Worm (Caenorhabditis elegans) whole organism, early embryonic: Measurements from ENCODE around the gene F54F7.9.

Experiments used
- B0310.2 ChIP-seq: sonication (generic microtip); optimal IDR thresholded peaks from 2 replicates; lab custom pipeline; 2016; ENCODE audit warnings: mild to moderate bottlenecking, missing genetic modification characterization, missing compliant biosample characterization
- F13C5.2 ChIP-seq: sonication (generic microtip); optimal IDR thresholded peaks from 2 replicates; lab custom pipeline; 2017; ENCODE audit warnings: mild to moderate bottlenecking, missing genetic modification characterization, inconsistent platforms, missing compliant biosample characterization
- aly-1 ChIP-seq: sonication (generic microtip); optimal IDR thresholded peaks from 2 replicates; lab custom pipeline; 2016; ENCODE audit warnings: missing genetic modification characterization, missing compliant biosample characterization
- ama-1 ChIP-seq: fragments of 150-350 bp; optimal IDR thresholded peaks from 2 replicates; lab custom pipeline; 2014
- ceh-13 ChIP-seq: fragments of 200-800 bp; sonication (Bioruptor generic); optimal IDR thresholded peaks from 2 replicates; lab custom pipeline; 2018; ENCODE audit warnings: mild to moderate bottlenecking, missing genetic modification characterization, missing compliant biosample characterization
- ceh-36 ChIP-seq: sonication (generic microtip); optimal IDR thresholded peaks from 2 replicates; lab custom pipeline; 2016; ENCODE audit warnings: missing genetic modification characterization, inconsistent platforms, missing compliant biosample characterization
- ets-7 ChIP-seq: sonication (generic microtip); optimal IDR thresholded peaks from 2 replicates; lab custom pipeline; 2016; ENCODE audit warnings: missing genotype, missing genetic modification characterization, missing compliant biosample characterization
- flt-1 ChIP-seq: fragments of 200-800 bp; sonication (Bioruptor generic); IDR thresholded peaks from 2 replicates; pipeline ENCODE4 v1.3.6; 2022; ENCODE audit warnings: missing genetic modification characterization, missing compliant biosample characterization
- hmbx-1 ChIP-seq: sonication (generic microtip); optimal IDR thresholded peaks from 2 replicates; lab custom pipeline; 2016; ENCODE audit warnings: mild to moderate bottlenecking, missing genetic modification characterization, missing compliant biosample characterization
- hmg-4 ChIP-seq: fragments of 200-800 bp; sonication (Bioruptor generic); optimal IDR thresholded peaks from 2 replicates; lab custom pipeline; 2018; ENCODE audit warnings: mild to moderate bottlenecking, missing genetic modification characterization, missing compliant biosample characterization
- hnd-1 ChIP-seq: sonication (generic microtip); optimal IDR thresholded peaks from 2 replicates; lab custom pipeline; 2016; ENCODE audit warnings: missing genetic modification characterization, missing compliant biosample characterization
- pes-1 ChIP-seq: fragments of 200-800 bp; sonication (Bioruptor generic); IDR thresholded peaks from 2 replicates; pipeline ENCODE4 v1.3.6; 2022; ENCODE audit warnings: missing genetic modification reagents, missing genetic modification characterization, missing compliant biosample characterization
- scrt-1 ChIP-seq: fragments of 200-800 bp; sonication (Bioruptor generic); IDR thresholded peaks from 2 replicates; pipeline ENCODE4 v1.3.6; 2022; ENCODE audit warnings: missing genetic modification characterization, missing compliant biosample characterization
- sea-1 ChIP-seq: fragments of 200-800 bp; sonication (Bioruptor generic); conservative IDR thresholded peaks from 2 replicates; pipeline ENCODE4 v1.3.6; 2022; ENCODE audit warnings: missing genetic modification characterization, missing compliant biosample characterization
- tbx-11 ChIP-seq: fragments of 200-800 bp; sonication (Bioruptor generic); IDR thresholded peaks from 2 replicates; pipeline ENCODE4 v1.3.6; 2022; ENCODE audit warnings: missing genetic modification characterization, missing compliant biosample characterization
- tbx-37 ChIP-seq: fragments of 200-800 bp; sonication (Bioruptor generic); conservative IDR thresholded peaks from 2 replicates; pipeline ENCODE4 v1.3.6; 2022; ENCODE audit warnings: missing genetic modification reagents, missing genetic modification characterization, missing compliant biosample characterization
- tra-4 ChIP-seq: sonication (generic microtip); optimal IDR thresholded peaks from 2 replicates; lab custom pipeline; 2017; ENCODE audit warnings: missing genetic modification characterization, missing compliant biosample characterization

F54F7.9 gene

ce11 chrX:11878109-11878508 is 29.6 kb upstream of the F54F7.9 start, which contains the start of gene Y62H9A.2:
Gene Y62H9A.2 (minus strand): TSS chrX:11878209.
- TF ChIP-seq hmbx-1 (tag; lab: Kevin White, UChicago) (no peak), pes-1 (GFP tag; lab: Robert Waterston, UW) (no peak), ceh-36 (no peak), hnd-1 (no peak), tbx-37 (GFP tag; lab: Robert Waterston, UW) (no peak), ceh-13 (no peak), B0310.2 (tag; lab: Kevin White, UChicago) (no peak), flt-1 (GFP tag; lab: Robert Waterston, UW) (no peak), F13C5.2 (no peak), tbx-11 (GFP tag; lab: Robert Waterston, UW) (no peak), scrt-1 (GFP tag; lab: Robert Waterston, UW) (no peak), aly-1 (tag; lab: Kevin White, UChicago) (no peak), ama-1 (lab: Kevin White, UChicago) (no peak), sea-1 (GFP tag; lab: Robert Waterston, UW) (no peak), tra-4 (tag; lab: Kevin White, UChicago) (no peak), ets-7 (tag; lab: Kevin White, UChicago) (no peak), hmg-4 (GFP tag; lab: Kevin White, UChicago) (no peak)

DNA sequence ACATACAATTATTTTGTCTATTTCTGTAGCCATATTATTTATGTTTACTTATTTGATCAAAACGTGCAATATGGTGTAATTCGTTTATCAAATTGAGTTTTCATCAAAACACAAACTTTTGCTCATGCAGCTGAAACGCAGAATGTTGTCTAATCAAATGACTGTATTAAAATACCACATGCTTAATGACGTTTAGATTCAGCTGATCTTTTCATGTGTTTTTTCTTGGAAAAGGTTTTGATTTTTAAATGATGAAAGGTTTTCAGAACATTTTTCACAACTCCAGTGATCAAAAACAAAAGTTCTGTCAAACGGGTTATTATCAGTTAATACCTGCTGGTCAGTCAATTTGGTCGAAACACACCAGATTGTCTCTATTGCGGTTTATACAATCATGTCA is 26.7 kb upstream of the F54F7.9 start, which contains the start of gene Y62H9A.1:
TSS of gene Y62H9A.1 (plus strand) at position 282 of the 400 bp plus-strand sequence.
- TF ChIP-seq tra-4 (tag; lab: Kevin White, UChicago), result no peak
- TF ChIP-seq hnd-1, result no peak
- TF ChIP-seq F13C5.2, result no peak
- TF ChIP-seq ets-7 (tag; lab: Kevin White, UChicago), result no peak
- no peak for TF ChIP-seq tbx-11 (GFP tag; lab: Robert Waterston, UW)
- no peak for TF ChIP-seq flt-1 (GFP tag; lab: Robert Waterston, UW)
- TF ChIP-seq pes-1 (GFP tag; lab: Robert Waterston, UW), result no peak
- no peak for TF ChIP-seq scrt-1 (GFP tag; lab: Robert Waterston, UW)
- no peak for TF ChIP-seq ceh-36
- TF ChIP-seq tbx-37 (GFP tag; lab: Robert Waterston, UW), result no peak
- TF ChIP-seq sea-1 (GFP tag; lab: Robert Waterston, UW), result no peak
- TF ChIP-seq hmg-4 (GFP tag; lab: Kevin White, UChicago), result no peak
- TF ChIP-seq aly-1 (tag; lab: Kevin White, UChicago), result no peak
- no peak for TF ChIP-seq ceh-13
- TF ChIP-seq hmbx-1 (tag; lab: Kevin White, UChicago), result no peak
- TF ChIP-seq ama-1 (lab: Kevin White, UChicago), result no peak
- no peak for TF ChIP-seq B0310.2 (tag; lab: Kevin White, UChicago)

ce11 chrX:11872210-11872609 is 23.7 kb upstream of the F54F7.9 start:
- TF ChIP-seq tbx-37 (GFP tag; lab: Robert Waterston, UW), result no peak
- TF ChIP-seq scrt-1 (GFP tag; lab: Robert Waterston, UW), result 0 out of 2 replicates have a peak, but pooled peaks have one; percentile 16

ce11 chrX:11870393-11870792 is 21.9 kb upstream of the F54F7.9 start:
- TF ChIP-seq ets-7 (tag; lab: Kevin White, UChicago), result peak; percentile 60
- TF ChIP-seq ama-1 (lab: Kevin White, UChicago), result no peak

DNA sequence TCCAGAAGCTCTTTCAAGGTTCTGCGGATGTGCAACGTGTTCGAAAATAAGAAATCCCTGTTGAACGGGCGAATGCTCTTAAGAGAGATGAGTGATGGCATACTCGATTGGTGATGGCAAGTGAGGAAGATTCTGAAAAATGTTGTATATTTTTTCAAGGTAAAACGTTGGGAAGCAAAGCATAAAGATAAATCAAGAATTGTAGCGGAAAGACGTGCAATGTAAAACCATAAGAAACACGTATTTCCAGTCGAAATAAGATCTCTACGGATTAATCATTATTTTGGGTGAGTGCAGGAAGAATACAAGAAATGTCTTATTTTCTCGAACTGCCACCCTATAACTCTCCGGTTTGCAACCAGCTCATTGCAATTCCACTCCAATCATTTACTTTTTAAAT is 20.7 kb upstream of the F54F7.9 start, which contains the start of gene dot-1.2:
TSS of gene dot-1.2 (minus strand) at position 101 of the 400 bp plus-strand sequence.
- TF ChIP-seq ceh-36 (no peak), pes-1 (GFP tag; lab: Robert Waterston, UW) (no peak), aly-1 (tag; lab: Kevin White, UChicago) (no peak), B0310.2 (tag; lab: Kevin White, UChicago) (no peak), flt-1 (GFP tag; lab: Robert Waterston, UW) (no peak), hmbx-1 (tag; lab: Kevin White, UChicago) (no peak), ceh-13 (no peak), F13C5.2 (no peak), tbx-37 (GFP tag; lab: Robert Waterston, UW) (no peak), scrt-1 (GFP tag; lab: Robert Waterston, UW) (no peak), sea-1 (GFP tag; lab: Robert Waterston, UW) (no peak), hnd-1 (no peak), hmg-4 (GFP tag; lab: Kevin White, UChicago) (no peak), ets-7 (tag; lab: Kevin White, UChicago) (no peak), tra-4 (tag; lab: Kevin White, UChicago) (no peak), tbx-11 (GFP tag; lab: Robert Waterston, UW) (no peak), ama-1 (lab: Kevin White, UChicago) (no peak)

DNA sequence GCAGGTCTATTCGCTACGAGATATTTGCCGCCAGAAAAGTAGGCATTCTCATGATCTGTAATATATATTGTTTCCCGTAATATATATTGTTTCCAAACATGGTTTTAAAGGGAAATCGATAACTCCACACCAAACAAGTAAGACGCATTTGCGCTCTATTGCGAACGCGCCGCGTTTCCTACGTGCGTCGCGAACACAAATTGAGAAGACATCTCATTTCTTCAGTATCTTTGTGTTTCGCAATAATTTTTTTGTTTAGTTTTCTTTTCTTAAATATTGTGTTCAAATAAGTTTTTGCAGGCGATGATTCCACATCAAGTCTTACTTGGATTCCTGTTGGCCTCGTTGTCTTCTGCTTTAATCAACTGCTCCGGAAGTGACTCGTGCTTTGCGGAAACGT is 16.6 kb upstream of the F54F7.9 start, which contains the start of gene F54F7.6:
TSS of gene F54F7.6 (plus strand) at position 301 of the 400 bp plus-strand sequence.
- TF ChIP-seq pes-1 (GFP tag; lab: Robert Waterston, UW) (no peak), aly-1 (tag; lab: Kevin White, UChicago) (no peak), tra-4 (tag; lab: Kevin White, UChicago) (no peak), F13C5.2 (no peak), ets-7 (tag; lab: Kevin White, UChicago) (no peak), tbx-11 (GFP tag; lab: Robert Waterston, UW) (no peak), hmbx-1 (tag; lab: Kevin White, UChicago) (no peak), sea-1 (GFP tag; lab: Robert Waterston, UW) (no peak), ceh-36 (no peak), hnd-1 (no peak), B0310.2 (tag; lab: Kevin White, UChicago) (no peak), ama-1 (lab: Kevin White, UChicago) (no peak), ceh-13 (no peak), scrt-1 (GFP tag; lab: Robert Waterston, UW) (no peak)

ce11 chrX:11863307-11863706 is 14.8 kb upstream of the F54F7.9 start, which contains the start of gene F54F7.10:
Gene F54F7.10 (plus strand): TSS chrX:11863607.
- TF ChIP-seq hmbx-1 (tag; lab: Kevin White, UChicago) (no peak), aly-1 (tag; lab: Kevin White, UChicago) (no peak), flt-1 (GFP tag; lab: Robert Waterston, UW) (no peak), hnd-1 (no peak), ets-7 (tag; lab: Kevin White, UChicago) (no peak), tra-4 (tag; lab: Kevin White, UChicago) (no peak), F13C5.2 (no peak), ceh-13 (no peak), B0310.2 (tag; lab: Kevin White, UChicago) (no peak), tbx-11 (GFP tag; lab: Robert Waterston, UW) (no peak), ama-1 (lab: Kevin White, UChicago) (no peak), ceh-36 (no peak), sea-1 (GFP tag; lab: Robert Waterston, UW) (no peak), hmg-4 (GFP tag; lab: Kevin White, UChicago) (no peak), pes-1 (GFP tag; lab: Robert Waterston, UW) (no peak), scrt-1 (GFP tag; lab: Robert Waterston, UW) (no peak), tbx-37 (GFP tag; lab: Robert Waterston, UW) (no peak)
